Fruit fly (Drosophila melanogaster): ENCODE results near the gene Sec61gamma.

Sec61gamma gene

DNA sequence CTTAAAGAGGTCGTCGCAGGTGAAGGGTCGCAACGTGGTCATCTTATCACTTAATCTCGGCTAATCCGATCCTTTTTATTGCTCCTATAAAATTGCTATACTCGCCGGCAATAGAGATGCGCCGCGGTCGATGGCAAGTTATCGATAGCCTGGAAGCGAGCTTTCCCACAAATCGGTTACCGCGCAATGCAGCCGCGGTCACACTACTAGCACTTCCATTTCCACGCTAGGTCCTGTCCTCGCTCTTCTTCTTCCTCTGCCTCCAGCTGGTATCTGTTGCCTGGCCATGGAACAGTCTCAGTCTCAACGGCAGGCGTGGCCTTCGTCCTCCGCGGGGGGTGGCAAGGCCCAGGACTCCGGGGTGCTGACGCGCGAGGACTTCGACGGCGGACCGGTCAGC is 20.2 kb upstream of the Sec61gamma start, which contains the start of the genes Naa20A and MKP-4 (continued):
- TF ChIP-seq salm (tag; optimal IDR thresholded peaks at IDR 0.05) (no peak), crp (GFP tag; optimal IDR thresholded peaks at IDR 0.05) (peak in 1 of 2 experiments; percentile 69), CG12236 (GFP tag; optimal IDR thresholded peaks at IDR 0.05) (no peak), NC2α (GFP tag; optimal IDR thresholded peaks at IDR 0.05) (no peak), CG42726 (GFP tag; IDR thresholded peaks at IDR 0.05; ENCODE audit: partially characterized antibody) (peak; percentile 46; the same call in 1 of the 2 replicates), CG14860 (GFP tag; IDR thresholded peaks at IDR 0.05; ENCODE audit: partially characterized antibody) (peak; percentile 59; the same call in 2 of the 3 replicates), CG6765 (GFP tag; optimal IDR thresholded peaks at IDR 0.05) (no peak), Ets97D (GFP tag; optimal IDR thresholded peaks at IDR 0.05) (peak; percentile 49), MESR4 (GFP tag; optimal IDR thresholded peaks at IDR 0.05) (peak; percentile 81), CG3163 (GFP tag; optimal IDR thresholded peaks at IDR 0.05) (no peak), dati (GFP tag; IDR thresholded peaks at IDR 0.05) (no peak), nerfin-1 (tag; optimal IDR thresholded peaks at IDR 0.05) (peak; percentile 38), zfh2 (GFP tag; optimal IDR thresholded peaks at IDR 0.05) (no peak), sim (GFP tag; IDR thresholded peaks at IDR 0.05) (no peak), sisA (GFP tag; IDR thresholded peaks at IDR 0.05) (no peak), CG3847 (GFP tag; IDR thresholded peaks at IDR 0.05) (no peak), CG4328 (GFP tag; optimal IDR thresholded peaks at IDR 0.05) (no peak), ftz-f1 (GFP tag; optimal IDR thresholded peaks at IDR 0.05) (peak; percentile 68), ATbp (GFP tag; optimal IDR thresholded peaks at IDR 0.05) (no peak), CG2116 (GFP tag; optimal IDR thresholded peaks at IDR 0.05) (peak; percentile 69), dpn (GFP tag; optimal IDR thresholded peaks at IDR 0.05) (no peak), Med (GFP tag) (peak; percentile 87), ase (GFP tag; IDR thresholded peaks at IDR 0.05) (no peak), Myb (GFP tag; optimal IDR thresholded peaks at IDR 0.05) (peak; percentile 16), Hmx (GFP tag; optimal IDR thresholded peaks at IDR 0.05) (no peak), CG34224 (GFP tag; IDR thresholded peaks at IDR 0.05; ENCODE audit: partially characterized antibody) (peak; percentile 70), her (GFP tag; optimal IDR thresholded peaks at IDR 0.05) (peak; percentile 38), Dll (GFP tag; IDR thresholded peaks at IDR 0.05; ENCODE audit: partially characterized antibody) (peak; percentile 73), dan (GFP tag; IDR thresholded peaks at IDR 0.05) (no peak), gsb (GFP tag; IDR thresholded peaks at IDR 0.05) (no peak), hbn (GFP tag; IDR thresholded peaks at IDR 0.05; ENCODE audit: partially characterized antibody) (peak; percentile 67)

dm6 chrX:19625405-19625804 is 17.7 kb upstream of the Sec61gamma start, which contains the start of gene CG14212:
TSS of gene CG14212 (plus strand) at chrX:19625705.
- TF ChIP-seq da (GFP tag; optimal IDR thresholded peaks at IDR 0.05) (no peak), Bdp1 (GFP tag; optimal IDR thresholded peaks at IDR 0.05) (no peak), Mad (GFP tag; optimal IDR thresholded peaks at IDR 0.05) (no peak), Taf1 (GFP tag; IDR thresholded peaks at IDR 0.05) (no peak), CG31441 (GFP tag; IDR thresholded peaks at IDR 0.05) (no peak), CG15011 (GFP tag; optimal IDR thresholded peaks at IDR 0.05) (no peak), btn (GFP tag; optimal IDR thresholded peaks at IDR 0.05) (no peak), Gug (GFP tag; IDR thresholded peaks at IDR 0.05) (no peak)

DNA sequence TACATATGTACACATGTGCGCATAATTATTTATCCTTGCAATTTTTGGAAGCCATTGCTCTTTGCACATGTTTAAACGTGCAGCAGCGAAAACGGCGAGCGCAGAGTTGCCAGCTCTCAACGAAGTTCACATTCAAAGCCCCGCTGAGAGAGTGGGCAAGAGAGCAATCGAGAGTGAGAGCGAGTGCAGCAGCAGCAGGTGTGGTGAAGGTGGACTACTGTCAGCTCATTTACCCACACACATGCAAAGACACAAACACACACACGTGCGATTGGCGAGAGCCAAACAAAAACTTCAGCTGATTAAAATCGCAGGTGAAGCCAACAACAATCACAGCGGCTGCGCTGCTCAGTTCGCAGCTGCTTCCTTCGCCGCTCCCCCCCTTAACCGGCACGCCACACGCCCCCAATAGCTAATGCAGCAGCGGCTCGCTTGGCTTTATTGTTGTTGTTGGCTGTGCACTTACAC is 11.7 kb upstream of the Sec61gamma start:
- 0 out of 3 replicates have a peak, but pooled peaks have one; percentile 44 for TF ChIP-seq HLH4C (GFP tag; IDR thresholded peaks at IDR 0.05; ENCODE audit: partially characterized antibody)
- TF ChIP-seq Trl (optimal IDR thresholded peaks at IDR 0.05), result peak; percentile 84 to 92
- TF ChIP-seq Trl (GFP tag; optimal IDR thresholded peaks at IDR 0.05), result no peak
- peak; percentile 75; the same call in 1 of the 3 replicates for TF ChIP-seq CG34422 (GFP tag; IDR thresholded peaks at IDR 0.05)
- TF ChIP-seq amos (GFP tag; IDR thresholded peaks at IDR 0.05; ENCODE audit: partially characterized antibody), result peak; percentile 51; the same call in 1 of the 2 replicates
- peak; percentile 29 for TF ChIP-seq CG17385 (GFP tag; optimal IDR thresholded peaks at IDR 0.05)
- no peak for TF ChIP-seq gfzf (GFP tag; optimal IDR thresholded peaks at IDR 0.05)
- no peak for TF ChIP-seq jumu (GFP tag; optimal IDR thresholded peaks at IDR 0.05)
- peak; percentile 57 for TF ChIP-seq HLHmδ (GFP tag; optimal IDR thresholded peaks at IDR 0.05)
- peak; percentile 20 for TF ChIP-seq nerfin-1 (tag; optimal IDR thresholded peaks at IDR 0.05)
- no peak for TF ChIP-seq eve (GFP tag; optimal IDR thresholded peaks at IDR 0.05)
- TF ChIP-seq fd102C (GFP tag; optimal IDR thresholded peaks at IDR 0.05), result no peak
- TF ChIP-seq ato (GFP tag; IDR thresholded peaks at IDR 0.05; ENCODE audit: partially characterized antibody), result 0 out of 2 replicates have a peak, but pooled peaks have one; percentile 18

All from whole organism, embryonic.